Worm (Caenorhabditis elegans): ENCODE measurements around the gene exo-1.

DNA sequence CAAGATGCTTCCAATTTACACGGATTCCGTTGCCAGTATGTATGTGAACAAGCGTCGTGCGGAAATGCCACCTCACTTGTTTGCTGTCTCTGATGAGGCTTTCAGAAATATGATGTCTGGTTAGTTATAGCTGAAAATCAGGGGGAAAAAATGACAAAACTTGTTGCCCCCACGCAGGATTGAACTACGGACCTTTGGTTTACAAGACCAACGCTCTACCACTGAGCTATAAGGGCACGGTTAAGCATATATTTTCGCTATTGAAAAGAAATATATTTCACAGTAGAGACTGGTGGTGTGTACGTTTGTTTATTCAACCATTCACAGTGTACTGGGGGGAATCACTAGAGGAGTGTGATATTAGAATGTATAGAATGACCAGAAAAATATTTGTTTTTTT lies 12.1 kb upstream of the exo-1 start:
- TF ChIP-seq ceh-79 (tag; optimal IDR thresholded peaks at IDR 0.05) = no peak
- peak; percentile 40 for TF ChIP-seq snpc-4 (GFP tag; optimal IDR thresholded peaks at IDR 0.05)
- TF ChIP-seq snpc-4 (tag; optimal IDR thresholded peaks at IDR 0.05) = no peak
- no peak for TF ChIP-seq pha-4 (tag; optimal IDR thresholded peaks at IDR 0.05)

Measured in whole organism, young adult.